Worm (Caenorhabditis elegans) whole organism, L1 larva: ENCODE measurements around the gene pat-4.

Experiments used
- C04F5.9 ChIP-seq: sonication (generic microtip); optimal IDR thresholded peaks from 2 replicates; lab custom pipeline; 2016; ENCODE audit warnings: missing genetic modification characterization, missing compliant biosample characterization
- ama-1 ChIP-seq: fragments of 150-350 bp; optimal IDR thresholded peaks from 2 replicates; lab custom pipeline; 2014
- ceh-82 ChIP-seq, 3 experiments: fragments of 150-350 bp in 1 of 3; sonication (generic microtip) in 2 of 3; optimal IDR thresholded peaks; 2 replicates each; lab custom pipeline; 2014 to 2017; ENCODE audit warnings: missing biosample characterization in 3 of 3, missing genetic modification characterization in 3 of 3
- lin-13 ChIP-seq: fragments of 150-350 bp; optimal IDR thresholded peaks from 2 replicates; lab custom pipeline; 2014; ENCODE audit warnings: missing biosample characterization, missing genetic modification reagents, missing genetic modification characterization
- lir-3 ChIP-seq: sonication (generic microtip); optimal IDR thresholded peaks from 2 replicates; lab custom pipeline; 2016; ENCODE audit warnings: mild to moderate bottlenecking, missing genetic modification characterization, moderate library complexity, missing compliant biosample characterization; ENCODE audit not compliant: poor library complexity
- pag-3 ChIP-seq: sonication (generic microtip); optimal IDR thresholded peaks from 2 replicates; lab custom pipeline; 2017; ENCODE audit warnings: missing genetic modification characterization, mild to moderate bottlenecking, missing compliant biosample characterization, antibody characterized with exemption, borderline replicate concordance; ENCODE audit not compliant: insufficient read depth
- zip-4 ChIP-seq: fragments of 200-800 bp; sonication (Bioruptor generic); optimal IDR thresholded peaks from 2 replicates; lab custom pipeline; 2018; ENCODE audit warnings: mild to moderate bottlenecking, missing genetic modification characterization, moderate library complexity, missing compliant biosample characterization

- TF ChIP-seq C04F5.9 (tag; lab: Kevin White, UChicago) (no peak), lir-3 (tag; lab: Kevin White, UChicago) (no peak), ama-1 (lab: Kevin White, UChicago) (no peak), zip-4 (no peak), pag-3 (tag; lab: Kevin White, UChicago) (no peak), ceh-82 (tag; optimal IDR thresholded peaks at IDR 0.05; lab: Kevin White, UChicago) (no peak), lin-13 (no peak)
These were observed 30.9 kb downstream of the pat-4 start for ce11 chrIII:63584-64316.
